Fruit fly (Drosophila melanogaster): ENCODE data around the gene hoe2.

dm6 chr2L:4895902-4896301 is 40.3 kb downstream of the hoe2 start:
- TF ChIP-seq CG8478 (optimal IDR thresholded peaks at IDR 0.05) (no peak), usp (GFP tag; optimal IDR thresholded peaks at IDR 0.05) (no peak), Dll (optimal IDR thresholded peaks at IDR 0.05) (no peak), pan (optimal IDR thresholded peaks at IDR 0.05) (no peak), psq (optimal IDR thresholded peaks at IDR 0.05) (no peak), EcR (GFP tag; optimal IDR thresholded peaks at IDR 0.05) (no peak)
